Fruit fly (Drosophila melanogaster): ENCODE data around the gene kud.

kud gene

dm6 chr3L:16865123-16865831 is 20.5 kb upstream of the kud start, which contains the start of gene Lmpt (continued):
- peak in 1 of 2 experiments; percentile 88 for TF ChIP-seq ss (GFP tag; optimal IDR thresholded peaks at IDR 0.05)

dm6 chr3L:16862958-16863357 is 18.2 kb upstream of the kud start, which contains the start of gene CG9951:
TSS of gene CG9951 (plus strand) at chr3L:16863164.
- TF ChIP-seq fd59A (GFP tag; optimal IDR thresholded peaks at IDR 0.05) (no peak), fkh (GFP tag; optimal IDR thresholded peaks at IDR 0.05) (peak; percentile 38), topi (GFP tag; optimal IDR thresholded peaks at IDR 0.05) (no peak), ss (GFP tag; optimal IDR thresholded peaks at IDR 0.05) (no peak)

dm6 chr3L:16862284-16862683 is 17.5 kb upstream of the kud start, which contains the start of gene Rh4:
TSS of gene Rh4 (minus strand) at chr3L:16862517.
- TF ChIP-seq fkh (GFP tag; optimal IDR thresholded peaks at IDR 0.05) (no peak), Eip75B (GFP tag; optimal IDR thresholded peaks at IDR 0.05) (no peak), Sox14 (GFP tag; optimal IDR thresholded peaks at IDR 0.05) (no peak), Gug (GFP tag; IDR thresholded peaks at IDR 0.05) (no peak), CG4318 (GFP tag; optimal IDR thresholded peaks at IDR 0.05) (no peak), vri (GFP tag; optimal IDR thresholded peaks at IDR 0.05) (no peak), topi (GFP tag; optimal IDR thresholded peaks at IDR 0.05) (no peak), CG3032 (tag; optimal IDR thresholded peaks at IDR 0.05) (no peak), CG10631 (GFP tag; optimal IDR thresholded peaks at IDR 0.05) (no peak), net (GFP tag; optimal IDR thresholded peaks at IDR 0.05) (no peak), svp (GFP tag) (no peak), CG15336 (GFP tag; IDR thresholded peaks at IDR 0.05) (no peak), ss (GFP tag; optimal IDR thresholded peaks at IDR 0.05) (no peak), fd59A (GFP tag; optimal IDR thresholded peaks at IDR 0.05) (no peak), Ets21C (GFP tag; optimal IDR thresholded peaks at IDR 0.05) (no peak)

- TF ChIP-seq CG10669 (GFP tag; optimal IDR thresholded peaks at IDR 0.05) (no peak), CG11294 (GFP tag; IDR thresholded peaks at IDR 0.05) (no peak), ss (GFP tag; optimal IDR thresholded peaks at IDR 0.05) (no peak)
These were observed 16.1 kb upstream of the kud start for dm6 chr3L:16860879-16861278.

dm6 chr3L:16860322-16860721 is 15.5 kb upstream of the kud start, which contains the start of gene CG13029:
TSS of gene CG13029 (plus strand) at chr3L:16860622.
- TF ChIP-seq Eip78C (GFP tag), result no peak
- TF ChIP-seq Eip75B (GFP tag; optimal IDR thresholded peaks at IDR 0.05), result no peak
- TF ChIP-seq vri (GFP tag; optimal IDR thresholded peaks at IDR 0.05), result no peak
- TF ChIP-seq CG8319 (GFP tag; optimal IDR thresholded peaks at IDR 0.05), result no peak
- TF ChIP-seq Ets21C (GFP tag; optimal IDR thresholded peaks at IDR 0.05), result no peak
- TF ChIP-seq CG3032 (tag; optimal IDR thresholded peaks at IDR 0.05), result no peak
- TF ChIP-seq Eip93F (GFP tag; optimal IDR thresholded peaks at IDR 0.05), result no peak
- no peak for TF ChIP-seq cyc (GFP tag; optimal IDR thresholded peaks at IDR 0.05)
- TF ChIP-seq Hr39 (GFP tag; optimal IDR thresholded peaks at IDR 0.05), result no peak
- no peak for TF ChIP-seq salr (GFP tag; optimal IDR thresholded peaks at IDR 0.05)

- TF ChIP-seq CG31627 (GFP tag; optimal IDR thresholded peaks at IDR 0.05), result no peak
- no peak for TF ChIP-seq Sox14 (GFP tag; optimal IDR thresholded peaks at IDR 0.05)
- no peak for TF ChIP-seq Smox (GFP tag; optimal IDR thresholded peaks at IDR 0.05)
- TF ChIP-seq lz (GFP tag; optimal IDR thresholded peaks at IDR 0.05), result no peak
- no peak for TF ChIP-seq fd85E (GFP tag; optimal IDR thresholded peaks at IDR 0.05)
- TF ChIP-seq CG10669 (GFP tag; optimal IDR thresholded peaks at IDR 0.05), result no peak
- no peak for TF ChIP-seq topi (GFP tag; optimal IDR thresholded peaks at IDR 0.05)
- TF ChIP-seq CG8319 (GFP tag; optimal IDR thresholded peaks at IDR 0.05), result no peak
- TF ChIP-seq CG6854 (GFP tag; optimal IDR thresholded peaks at IDR 0.05), result no peak
- TF ChIP-seq CG15336 (GFP tag; IDR thresholded peaks at IDR 0.05), result no peak
- no peak for TF ChIP-seq esn (GFP tag; optimal IDR thresholded peaks at IDR 0.05)
- no peak for TF ChIP-seq CG11902 (GFP tag; optimal IDR thresholded peaks at IDR 0.05)
- TF ChIP-seq vri (GFP tag; optimal IDR thresholded peaks at IDR 0.05), result no peak
- TF ChIP-seq ss (GFP tag; optimal IDR thresholded peaks at IDR 0.05), result no peak
- no peak for TF ChIP-seq Lpt (GFP tag; optimal IDR thresholded peaks at IDR 0.05)
- TF ChIP-seq CG3032 (tag; optimal IDR thresholded peaks at IDR 0.05), result no peak
- TF ChIP-seq Eip75B (GFP tag; optimal IDR thresholded peaks at IDR 0.05), result no peak
- TF ChIP-seq acj6 (GFP tag; optimal IDR thresholded peaks at IDR 0.05), result no peak
These were observed 14.0 kb upstream of the kud start, which contains the start of gene sinah for dm6 chr3L:16858780-16859179. TSS of gene sinah (plus strand) at chr3L:16859080.
